Worm (Caenorhabditis elegans) whole organism, L2 larva: ENCODE measurements around the gene C45H4.13.

Source experiments
- F13H6.1 ChIP-seq: sonication (generic microtip); optimal IDR thresholded peaks from 2 replicates; lab custom pipeline; 2016; ENCODE audit warnings: missing genetic modification characterization, missing compliant biosample characterization
- R02D3.7 ChIP-seq: fragments of 150-350 bp; optimal IDR thresholded peaks from 2 replicates; lab custom pipeline; 2014; ENCODE audit warnings: missing biosample characterization, missing genetic modification characterization
- Y55F3AM.14 ChIP-seq: fragments of 200-800 bp; sonication (Bioruptor generic); optimal IDR thresholded peaks from 2 replicates; lab custom pipeline; 2018; ENCODE audit warnings: mild to moderate bottlenecking, missing genetic modification characterization, missing compliant biosample characterization
- ZK546.5 ChIP-seq: sonication (generic microtip); optimal IDR thresholded peaks from 2 replicates; lab custom pipeline; 2017; ENCODE audit warnings: missing biosample characterization, missing genetic modification characterization
- alr-1 ChIP-seq: fragments of 150-350 bp; optimal IDR thresholded peaks from 2 replicates; lab custom pipeline; 2014; ENCODE audit warnings: missing biosample characterization, missing genetic modification characterization
- aly-2 ChIP-seq: fragments of 150-350 bp; optimal IDR thresholded peaks from 2 replicates; lab custom pipeline; 2014; ENCODE audit warnings: missing biosample characterization, missing genetic modification characterization
- ama-1 ChIP-seq: fragments of 150-350 bp; optimal IDR thresholded peaks from 2 replicates; lab custom pipeline; 2018; ENCODE audit warnings: inconsistent platforms
- blmp-1 ChIP-seq: sonication (generic microtip); optimal IDR thresholded peaks from 2 replicates; lab custom pipeline; 2017; ENCODE audit warnings: missing genetic modification characterization, mild to moderate bottlenecking, missing compliant biosample characterization, antibody characterized with exemption, moderate library complexity; ENCODE audit not compliant: insufficient read depth
- ceh-82 ChIP-seq: fragments of 150-350 bp; optimal IDR thresholded peaks from 2 replicates; lab custom pipeline; 2014; ENCODE audit warnings: missing biosample characterization, missing genetic modification characterization
- crh-2 ChIP-seq: sonication (generic microtip); optimal IDR thresholded peaks from 2 replicates; lab custom pipeline; 2017; ENCODE audit warnings: missing biosample characterization, missing genetic modification characterization
- egl-27 ChIP-seq: sonication (generic microtip); optimal IDR thresholded peaks from 3 replicates; lab custom pipeline; 2017; ENCODE audit warnings: missing biosample characterization, missing genetic modification reagents, missing genetic modification characterization
- elt-1 ChIP-seq: fragments of 150-350 bp; optimal IDR thresholded peaks from 2 replicates; lab custom pipeline; 2014; ENCODE audit warnings: missing biosample characterization, missing genetic modification characterization
- elt-3 ChIP-seq: sonication (generic microtip); optimal IDR thresholded peaks from 2 replicates; lab custom pipeline; 2017; ENCODE audit warnings: missing biosample characterization, missing genetic modification characterization
- gmeb-1 ChIP-seq: fragments of 150-350 bp; optimal IDR thresholded peaks from 2 replicates; lab custom pipeline; 2014; ENCODE audit warnings: missing biosample characterization, missing genetic modification characterization
- lin-11 ChIP-seq: fragments of 150-350 bp; sonication (generic microtip); optimal IDR thresholded peaks from 2 replicates; lab custom pipeline; 2014; ENCODE audit warnings: missing biosample characterization, missing genetic modification characterization, inconsistent platforms, mixed read lengths
- lin-13 ChIP-seq: fragments of 150-350 bp; optimal IDR thresholded peaks from 2 replicates; lab custom pipeline; 2014; ENCODE audit warnings: missing biosample characterization, missing genetic modification reagents, missing genetic modification characterization
- lin-39 ChIP-seq: fragments of 150-350 bp; optimal IDR thresholded peaks from 2 replicates; lab custom pipeline; 2014; ENCODE audit warnings: missing biosample characterization, missing genetic modification reagents, missing genetic modification characterization
- mbf-1 ChIP-seq: sonication (generic microtip); optimal IDR thresholded peaks from 2 replicates; lab custom pipeline; 2017; ENCODE audit warnings: missing biosample characterization, missing genetic modification characterization
- mdl-1 ChIP-seq, 2 experiments: fragments of 150-350 bp in 1 of 2; sonication (generic microtip) in 1 of 2; optimal IDR thresholded peaks; 2 replicates each; lab custom pipeline; 2017; ENCODE audit warnings: missing biosample characterization in 2 of 2, missing genetic modification characterization in 2 of 2
- nhr-10 ChIP-seq: sonication (generic microtip); optimal IDR thresholded peaks from 2 replicates; lab custom pipeline; 2017; ENCODE audit warnings: missing biosample characterization, missing genetic modification characterization
- nhr-11 ChIP-seq: fragments of 150-350 bp; optimal IDR thresholded peaks from 2 replicates; lab custom pipeline; 2014; ENCODE audit warnings: missing biosample characterization, missing genetic modification characterization
- nhr-12 ChIP-seq: fragments of 150-350 bp; optimal IDR thresholded peaks from 2 replicates; lab custom pipeline; 2014; ENCODE audit warnings: missing biosample characterization, missing genetic modification characterization
- nhr-129 ChIP-seq: fragments of 150-350 bp; optimal IDR thresholded peaks from 2 replicates; lab custom pipeline; 2014; ENCODE audit warnings: missing biosample characterization, missing genetic modification characterization
- nhr-21 ChIP-seq: fragments of 150-350 bp; optimal IDR thresholded peaks from 2 replicates; lab custom pipeline; 2014; ENCODE audit warnings: missing biosample characterization, missing genetic modification characterization
- nhr-23 ChIP-seq: fragments of 150-350 bp; optimal IDR thresholded peaks from 2 replicates; lab custom pipeline; 2014; ENCODE audit warnings: missing biosample characterization, missing genetic modification reagents, missing genetic modification characterization
- nhr-237 ChIP-seq: fragments of 150-350 bp; optimal IDR thresholded peaks from 2 replicates; lab custom pipeline; 2014; ENCODE audit warnings: missing biosample characterization, missing genetic modification characterization
- nhr-25 ChIP-seq: fragments of 150-350 bp; sonication (generic microtip); optimal IDR thresholded peaks from 3 replicates; lab custom pipeline; 2014; ENCODE audit warnings: missing biosample characterization, missing genetic modification characterization
- nhr-6 ChIP-seq: fragments of 150-350 bp; optimal IDR thresholded peaks from 2 replicates; lab custom pipeline; 2014; ENCODE audit warnings: missing biosample characterization, missing genetic modification characterization
- nhr-77 ChIP-seq: fragments of 150-350 bp; optimal IDR thresholded peaks from 2 replicates; lab custom pipeline; 2014; ENCODE audit warnings: missing biosample characterization, missing genetic modification characterization
- skn-1 ChIP-seq: sonication (generic microtip); optimal IDR thresholded peaks from 2 replicates; lab custom pipeline; 2017; ENCODE audit warnings: missing biosample characterization, missing genetic modification characterization
- sma-3 ChIP-seq: sonication (generic microtip); optimal IDR thresholded peaks from 2 replicates; lab custom pipeline; 2016; ENCODE audit warnings: missing genetic modification reagents, missing genetic modification characterization, missing compliant biosample characterization
- sma-9 ChIP-seq, 2 experiments: fragments of 150-350 bp in 1 of 2; sonication (generic microtip) in 1 of 2; optimal IDR thresholded peaks; 2 replicates each; lab custom pipeline; 2014 to 2016; ENCODE audit warnings: missing genetic modification characterization in 2 of 2, mild to moderate bottlenecking in 1 of 2, missing biosample characterization in 1 of 2, missing compliant biosample characterization in 1 of 2, missing genetic modification reagents in 1 of 2, moderate library complexity in 1 of 2
- snpc-4 ChIP-seq: fragments of 150-350 bp; optimal IDR thresholded peaks from 2 replicates; lab custom pipeline; 2014; ENCODE audit warnings: missing biosample characterization, missing genetic modification characterization
- unc-39 ChIP-seq: fragments of 150-350 bp; optimal IDR thresholded peaks from 2 replicates; lab custom pipeline; 2014; ENCODE audit warnings: missing biosample characterization, missing genetic modification characterization
- unc-55 ChIP-seq: fragments of 150-350 bp; sonication (generic microtip); optimal IDR thresholded peaks from 3 replicates; lab custom pipeline; 2014; ENCODE audit warnings: missing biosample characterization, missing genetic modification reagents, missing genetic modification characterization
- zag-1 ChIP-seq: fragments of 150-350 bp; optimal IDR thresholded peaks from 2 replicates; lab custom pipeline; 2014; ENCODE audit warnings: missing biosample characterization, missing genetic modification characterization
- ztf-1 ChIP-seq: fragments of 200-800 bp; sonication (Bioruptor generic); conservative IDR thresholded peaks from 2 replicates; pipeline ENCODE4 v1.3.6; 2022; ENCODE audit warnings: missing genetic modification characterization, missing compliant biosample characterization
- ztf-11 ChIP-seq: sonication (generic microtip); optimal IDR thresholded peaks from 2 replicates; lab custom pipeline; 2017; ENCODE audit warnings: missing biosample characterization, missing genetic modification characterization
- ztf-4 ChIP-seq: fragments of 150-350 bp; optimal IDR thresholded peaks from 2 replicates; lab custom pipeline; 2014; ENCODE audit warnings: missing biosample characterization, missing genetic modification characterization

C45H4.13 gene

ce11 chrV:2177307-2177764 is 26.6 kb upstream of the C45H4.13 start, which contains the start of gene srbc-17:
Gene srbc-17, plus strand, starts transcription at chrV:2177714.
- TF ChIP-seq ZK546.5 (tag; lab: Kevin White, UChicago) (no peak), elt-1 (tag; lab: Kevin White, UChicago) (no peak), F13H6.1 (tag; lab: Kevin White, UChicago) (no peak), lin-13 (GFP tag; lab: Kevin White, UChicago) (no peak), nhr-12 (tag; lab: Kevin White, UChicago) (no peak), unc-39 (tag; lab: Kevin White, UChicago) (no peak), nhr-11 (tag; lab: Kevin White, UChicago) (no peak), sma-3 (no peak), unc-55 (GFP tag; lab: Kevin White, UChicago) (no peak), nhr-23 (tag; lab: Kevin White, UChicago) (no peak), sma-9 (GFP tag; optimal IDR thresholded peaks at IDR 0.05; lab: Kevin White, UChicago) (no peak), sma-9 (tag; optimal IDR thresholded peaks at IDR 0.05; lab: Kevin White, UChicago) (no peak), nhr-10 (tag; lab: Kevin White, UChicago) (no peak), gmeb-1 (tag; lab: Kevin White, UChicago) (no peak), nhr-21 (tag; lab: Kevin White, UChicago) (no peak), ceh-82 (tag; lab: Kevin White, UChicago) (no peak)

- no peak for TF ChIP-seq skn-1 (tag; lab: Kevin White, UChicago)
- no peak for TF ChIP-seq elt-1 (tag; lab: Kevin White, UChicago)
- TF ChIP-seq ztf-4: no peak
- TF ChIP-seq nhr-6 (tag; lab: Kevin White, UChicago): no peak
- no peak for TF ChIP-seq sma-9 (GFP tag; optimal IDR thresholded peaks at IDR 0.05; lab: Kevin White, UChicago)
- no peak for TF ChIP-seq sma-9 (tag; optimal IDR thresholded peaks at IDR 0.05; lab: Kevin White, UChicago)
- no peak for TF ChIP-seq Y55F3AM.14 (GFP tag; lab: Kevin White, UChicago)
Observed at ce11 chrV:2175242-2175641, 24.5 kb upstream of the C45H4.13 start, which contains the start of gene C45H4.18. Gene C45H4.18, plus strand, starts transcription at chrV:2175542.

- TF ChIP-seq mbf-1 (no peak), sma-9 (GFP tag; optimal IDR thresholded peaks at IDR 0.05; lab: Kevin White, UChicago) (no peak), sma-9 (tag; optimal IDR thresholded peaks at IDR 0.05; lab: Kevin White, UChicago) (no peak), ama-1 (lab: Kevin White, UChicago) (no peak), nhr-25 (tag; lab: Kevin White, UChicago) (no peak), nhr-129 (tag; lab: Kevin White, UChicago) (no peak), lin-39 (tag; lab: Kevin White, UChicago) (no peak), nhr-77 (tag; lab: Kevin White, UChicago) (no peak), sma-3 (no peak), alr-1 (no peak), nhr-11 (tag; lab: Kevin White, UChicago) (no peak), Y55F3AM.14 (GFP tag; lab: Kevin White, UChicago) (no peak), R02D3.7 (tag; lab: Kevin White, UChicago) (no peak), unc-39 (tag; lab: Kevin White, UChicago) (no peak), aly-2 (tag; lab: Kevin White, UChicago) (no peak), zag-1 (tag; lab: Kevin White, UChicago) (no peak), crh-2 (tag; lab: Kevin White, UChicago) (no peak), nhr-23 (tag; lab: Kevin White, UChicago) (no peak), nhr-6 (tag; lab: Kevin White, UChicago) (no peak)
Observed at ce11 chrV:2174465-2174864, 23.7 kb upstream of the C45H4.13 start.

- TF ChIP-seq mdl-1 (tag; optimal IDR thresholded peaks at IDR 0.05; lab: Kevin White, UChicago): no peak
- no peak for TF ChIP-seq F13H6.1 (tag; lab: Kevin White, UChicago)
- no peak for TF ChIP-seq lin-11 (tag; lab: Kevin White, UChicago)
- TF ChIP-seq ztf-4: no peak
- no peak for TF ChIP-seq nhr-237 (tag; lab: Kevin White, UChicago)
- no peak for TF ChIP-seq ztf-11 (tag; lab: Kevin White, UChicago)
- no peak for TF ChIP-seq egl-27
- TF ChIP-seq elt-1 (tag; lab: Kevin White, UChicago): no peak
- no peak for TF ChIP-seq sma-3
- TF ChIP-seq gmeb-1 (tag; lab: Kevin White, UChicago): no peak
- no peak for TF ChIP-seq zag-1 (tag; lab: Kevin White, UChicago)
- TF ChIP-seq unc-55 (GFP tag; lab: Kevin White, UChicago): no peak
- no peak for TF ChIP-seq elt-3 (tag; lab: Kevin White, UChicago)
- no peak for TF ChIP-seq snpc-4 (tag; lab: Kevin White, UChicago)
- TF ChIP-seq nhr-77 (tag; lab: Kevin White, UChicago): no peak
- TF ChIP-seq nhr-6 (tag; lab: Kevin White, UChicago): no peak
- TF ChIP-seq ztf-1 (GFP tag; lab: Robert Waterston, UW): no peak
- TF ChIP-seq blmp-1: no peak
Observed at ce11 chrV:2166679-2167078, 15.9 kb upstream of the C45H4.13 start, which contains the start of gene srbc-19. Gene srbc-19, minus strand, starts transcription at chrV:2166779.
